Worm (Caenorhabditis elegans) whole organism, early embryonic: ENCODE measurements around the gene best-3.

Experiments
- F13C5.2 ChIP-seq: sonication (generic microtip); optimal IDR thresholded peaks from 2 replicates; lab custom pipeline; 2017; ENCODE audit warnings: mild to moderate bottlenecking, missing genetic modification characterization, inconsistent platforms, missing compliant biosample characterization
- ceh-13 ChIP-seq: fragments of 200-800 bp; sonication (Bioruptor generic); optimal IDR thresholded peaks from 2 replicates; lab custom pipeline; 2018; ENCODE audit warnings: mild to moderate bottlenecking, missing genetic modification characterization, missing compliant biosample characterization
- flt-1 ChIP-seq: fragments of 200-800 bp; sonication (Bioruptor generic); IDR thresholded peaks from 2 replicates; pipeline ENCODE4 v1.3.6; 2022; ENCODE audit warnings: missing genetic modification characterization, missing compliant biosample characterization
- hnd-1 ChIP-seq: sonication (generic microtip); optimal IDR thresholded peaks from 2 replicates; lab custom pipeline; 2016; ENCODE audit warnings: missing genetic modification characterization, missing compliant biosample characterization
- tbx-11 ChIP-seq: fragments of 200-800 bp; sonication (Bioruptor generic); IDR thresholded peaks from 2 replicates; pipeline ENCODE4 v1.3.6; 2022; ENCODE audit warnings: missing genetic modification characterization, missing compliant biosample characterization

- TF ChIP-seq hnd-1 (tag; lab: Kevin White, UChicago) (no peak), ceh-13 (GFP tag; lab: Kevin White, UChicago) (no peak), F13C5.2 (tag; lab: Kevin White, UChicago) (no peak), tbx-11 (GFP tag; lab: Robert Waterston, UW) (no peak), flt-1 (GFP tag; lab: Robert Waterston, UW) (no peak)
Observed at ce11 chrII:29578-29977, 16.8 kb downstream of the best-3 start.
